Fruit fly (Drosophila melanogaster) Kc167 (cell line): Measurements from ENCODE around the gene CG14882.

Experiments
- Myc ChIP-seq: fragments of >200 bp; optimal IDR thresholded peaks from 2 replicates; lab custom pipeline; 2017; ENCODE audit warnings: missing external identifiers
- Sin3A ChIP-seq: fragments of >200 bp; optimal IDR thresholded peaks from 2 replicates; lab custom pipeline; 2018; ENCODE audit warnings: missing external identifiers
- h ChIP-seq: fragments of >200 bp; optimal IDR thresholded peaks from 3 replicates; lab custom pipeline; 2018; ENCODE audit warnings: missing external identifiers
- insv ChIP-seq: fragments of >200 bp; optimal IDR thresholded peaks from 3 replicates; lab custom pipeline; 2018; ENCODE audit warnings: missing external identifiers
- psq ChIP-seq: fragments of >200 bp; optimal IDR thresholded peaks from 2 replicates; lab custom pipeline; 2017; ENCODE audit warnings: missing external identifiers
- ttk ChIP-seq: sonication (Bioruptor generic); optimal IDR thresholded peaks from 2 replicates; lab custom pipeline; 2017; ENCODE audit warnings: missing external identifiers

CG14882 gene

DNA sequence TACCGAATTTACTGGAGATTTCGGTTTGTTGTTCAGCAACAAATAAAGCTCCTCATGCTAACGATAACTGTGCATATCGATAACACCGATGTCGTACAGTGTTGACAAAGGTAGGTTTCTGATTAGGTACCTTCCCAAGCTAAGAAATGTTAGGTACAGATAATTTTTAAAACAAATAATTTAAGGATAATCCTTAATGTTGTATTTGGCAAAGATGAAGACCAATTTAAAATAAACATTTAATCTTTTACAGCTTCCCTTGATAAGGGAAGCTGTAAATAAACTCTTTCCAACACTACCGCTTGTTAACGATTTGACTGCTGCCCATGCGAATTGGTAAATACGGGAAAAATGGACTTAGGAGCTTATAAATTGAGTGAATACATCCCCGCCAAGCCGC lies at the start of gene CG14882, which contains the start of gene Ttc1:
TSS of gene CG14882 (plus strand) at position 271 of the 400 bp plus-strand sequence.
TSS of gene Ttc1 (minus strand) at position 71 of the 400 bp plus-strand sequence.
- TF ChIP-seq ttk (lab: Kevin White, UChicago) (no peak), Sin3A (no peak), Myc (lab: Kevin White, UChicago) (no peak), psq (lab: Kevin White, UChicago) (no peak)

DNA sequence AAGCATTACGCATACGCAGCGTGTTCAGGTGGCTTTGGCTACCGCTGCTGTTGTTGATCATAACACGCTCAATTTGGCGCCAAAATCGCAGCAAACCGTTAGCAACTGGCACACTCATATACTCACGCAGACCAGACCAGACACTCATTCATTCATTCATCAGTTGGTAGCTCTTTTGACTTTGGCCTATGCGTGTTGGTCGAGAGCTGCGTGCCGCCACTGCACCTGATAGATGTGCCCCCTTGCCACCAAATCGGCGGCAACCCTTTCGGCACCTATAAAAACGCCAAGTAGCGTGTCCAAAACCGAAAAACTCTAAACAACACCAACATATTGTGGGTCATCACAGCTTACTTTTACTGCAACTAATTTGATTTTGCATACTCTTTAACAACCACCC lies 48.5 kb upstream of the CG14882 start:
- TF ChIP-seq ttk (lab: Kevin White, UChicago) (no peak), Sin3A (no peak), insv (lab: Kevin White, UChicago) (no peak), Myc (lab: Kevin White, UChicago) (no peak), h (lab: Kevin White, UChicago) (no peak), psq (lab: Kevin White, UChicago) (no peak)

DNA sequence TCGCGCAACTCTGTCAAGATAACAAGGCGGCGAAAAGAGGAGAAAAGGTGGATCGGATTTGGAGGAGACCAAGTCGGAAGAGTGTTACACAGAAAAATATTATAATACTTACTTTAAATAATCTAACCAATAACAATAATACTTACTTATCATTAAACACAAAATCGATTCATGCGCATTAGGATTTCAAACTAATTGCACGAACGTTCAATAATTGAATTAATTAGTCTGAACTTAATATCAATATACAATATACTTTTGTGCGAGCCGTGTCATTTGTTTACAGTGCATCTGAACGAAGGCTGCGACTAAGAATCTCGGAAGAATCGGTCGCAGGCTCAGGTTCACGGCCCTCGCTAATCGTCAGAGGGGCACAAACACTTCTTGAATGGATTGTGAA lies 47.6 kb upstream of the CG14882 start:
- TF ChIP-seq insv (lab: Kevin White, UChicago) (no peak), ttk (lab: Kevin White, UChicago) (no peak), psq (lab: Kevin White, UChicago) (no peak), Sin3A (no peak), h (lab: Kevin White, UChicago) (no peak), Myc (lab: Kevin White, UChicago) (no peak)

DNA sequence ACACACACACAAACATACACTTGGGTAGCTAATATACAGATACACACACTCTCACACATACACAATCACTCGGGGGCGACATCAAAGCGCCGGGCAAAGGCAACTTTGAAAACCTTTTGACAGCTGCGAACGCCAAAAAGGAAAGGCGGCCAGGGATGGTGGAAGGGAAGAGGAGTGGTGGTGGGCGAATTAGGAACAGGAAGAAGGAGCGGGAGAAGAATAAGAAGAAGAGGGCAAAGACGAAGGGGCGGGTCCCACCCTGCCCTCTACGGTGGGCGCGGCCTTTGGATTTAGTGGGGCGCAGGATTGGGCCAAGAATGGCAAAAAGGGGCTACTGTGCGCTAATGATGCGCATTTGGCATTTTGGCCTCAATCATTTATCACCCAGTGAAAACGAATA lies 46.4 kb upstream of the CG14882 start:
- no peak for TF ChIP-seq Myc (lab: Kevin White, UChicago)
- no peak for TF ChIP-seq psq (lab: Kevin White, UChicago)
- no peak for TF ChIP-seq ttk (lab: Kevin White, UChicago)
- no peak for TF ChIP-seq h (lab: Kevin White, UChicago)
- no peak for TF ChIP-seq insv (lab: Kevin White, UChicago)
- no peak for TF ChIP-seq Sin3A

DNA sequence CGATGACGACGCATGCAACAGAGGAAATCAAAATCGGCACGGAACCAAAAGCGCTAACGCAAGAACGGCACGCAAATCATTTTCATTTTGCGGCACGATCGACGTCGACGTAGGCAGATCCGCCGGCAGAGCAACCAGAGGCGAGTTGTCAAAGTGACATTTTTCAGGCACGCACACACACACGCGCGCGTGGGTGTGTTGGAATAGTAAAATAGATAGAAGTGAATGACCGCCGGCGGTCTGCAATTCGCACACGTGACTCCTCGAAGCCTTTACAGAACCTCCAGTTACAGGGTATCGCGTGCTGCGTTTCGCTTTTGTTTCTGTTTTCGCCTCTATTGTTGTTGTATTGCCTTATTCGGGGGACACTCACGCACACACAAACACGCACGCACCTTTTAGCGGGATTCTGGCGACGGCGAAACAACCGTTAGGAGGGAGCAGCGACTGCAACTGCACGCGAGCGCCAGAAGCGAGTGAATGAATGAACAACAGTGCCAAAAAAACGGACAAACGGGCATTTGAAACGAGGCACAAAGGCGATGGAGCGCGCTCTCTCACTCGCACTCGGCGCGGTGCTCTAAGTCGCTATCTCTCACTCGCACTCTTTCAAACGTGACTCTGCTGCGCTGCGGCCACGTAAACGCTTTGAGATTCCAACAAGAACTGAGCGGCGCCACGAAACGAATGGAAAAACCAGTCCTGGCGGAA lies 39.8 kb upstream of the CG14882 start, which contains the start of gene ss:
TSS of gene ss (minus strand) at position 668 of the 711 bp plus-strand sequence.
- TF ChIP-seq Sin3A (no peak), insv (lab: Kevin White, UChicago) (no peak), Myc (lab: Kevin White, UChicago) (no peak)

DNA sequence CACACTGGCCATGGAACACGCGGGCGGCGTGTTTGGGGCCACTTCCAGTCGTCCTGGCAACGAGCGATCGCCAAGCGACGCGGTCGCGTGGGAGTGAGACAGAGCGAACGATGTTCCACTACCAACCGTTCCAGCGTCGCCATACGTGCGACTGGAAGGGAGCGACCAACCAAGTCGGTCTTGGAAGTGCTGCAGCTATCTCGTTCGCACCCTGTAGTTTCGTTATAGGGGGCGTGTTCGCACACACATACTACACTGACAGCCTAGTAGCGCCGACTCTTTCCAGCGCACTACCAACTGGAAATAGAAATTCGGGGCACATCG lies 39.3 kb upstream of the CG14882 start:
- TF ChIP-seq insv (lab: Kevin White, UChicago), result no peak
- TF ChIP-seq Myc (lab: Kevin White, UChicago), result no peak
- no peak for TF ChIP-seq h (lab: Kevin White, UChicago)
- no peak for TF ChIP-seq psq (lab: Kevin White, UChicago)
- TF ChIP-seq Sin3A, result no peak
- TF ChIP-seq ttk (lab: Kevin White, UChicago), result no peak

DNA sequence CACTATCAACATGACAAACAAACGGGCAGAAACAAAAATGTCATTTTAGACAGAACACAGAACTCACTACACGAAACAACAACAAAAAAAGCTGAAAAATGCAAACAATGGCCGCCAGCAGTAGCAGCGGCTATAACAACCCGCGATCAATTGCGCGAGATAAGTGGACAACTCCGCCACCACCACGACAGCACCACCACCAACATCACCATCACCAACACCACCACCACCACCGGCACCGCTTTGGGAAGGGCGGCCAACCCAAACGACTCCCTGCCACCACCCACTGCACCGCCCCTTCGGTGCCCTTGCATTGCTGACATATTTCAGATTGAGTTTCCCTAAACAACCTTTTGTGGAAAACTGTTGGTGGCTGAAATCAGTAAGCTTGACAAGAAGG lies 36.4 kb upstream of the CG14882 start:
- no peak for TF ChIP-seq ttk (lab: Kevin White, UChicago)
- no peak for TF ChIP-seq Sin3A
- TF ChIP-seq insv (lab: Kevin White, UChicago), result no peak
- no peak for TF ChIP-seq h (lab: Kevin White, UChicago)
- TF ChIP-seq Myc (lab: Kevin White, UChicago), result no peak
- TF ChIP-seq psq (lab: Kevin White, UChicago), result no peak

DNA sequence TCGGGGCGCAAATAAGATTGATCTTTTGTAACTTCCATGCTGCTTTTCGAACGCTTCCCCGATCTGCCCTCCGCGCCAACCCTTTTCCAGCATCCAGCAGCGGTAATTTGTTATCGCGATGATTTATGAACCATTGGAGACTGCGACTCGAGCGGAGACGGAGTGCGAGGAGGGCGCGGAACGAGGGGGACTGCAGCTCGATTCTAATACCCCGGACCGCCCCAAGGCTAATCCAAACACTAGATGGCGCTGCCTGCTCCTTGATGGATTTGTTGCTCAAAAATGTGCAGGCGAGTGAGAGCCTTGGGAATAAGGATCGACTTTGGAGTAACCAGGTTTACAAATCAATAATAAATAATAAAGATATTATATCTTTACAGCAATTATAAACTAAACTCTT lies 34.6 kb upstream of the CG14882 start:
- TF ChIP-seq Sin3A (no peak), psq (lab: Kevin White, UChicago) (no peak), ttk (lab: Kevin White, UChicago) (no peak), h (lab: Kevin White, UChicago) (no peak), Myc (lab: Kevin White, UChicago) (no peak), insv (lab: Kevin White, UChicago) (no peak)

DNA sequence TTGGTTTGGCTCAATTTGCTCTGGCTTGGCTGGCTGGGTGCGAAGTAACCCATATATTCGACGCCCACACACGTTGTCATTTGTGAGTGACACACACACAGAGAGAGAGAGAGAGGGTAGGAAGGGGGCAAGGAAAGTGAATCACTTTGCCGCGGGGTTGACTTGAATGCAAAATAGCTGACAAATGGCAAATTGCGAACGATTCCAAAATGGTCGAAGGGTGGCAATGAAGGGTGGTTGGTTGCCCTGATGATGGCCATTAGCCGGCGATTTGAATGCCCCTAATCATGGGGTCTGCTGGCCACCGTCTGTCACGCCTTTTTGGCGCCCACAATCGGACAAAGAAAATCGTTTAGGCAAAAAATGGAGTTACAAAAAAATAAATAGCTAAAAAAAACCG lies 32.3 kb upstream of the CG14882 start:
- TF ChIP-seq Sin3A, result no peak
- no peak for TF ChIP-seq Myc (lab: Kevin White, UChicago)
- no peak for TF ChIP-seq ttk (lab: Kevin White, UChicago)
- TF ChIP-seq h (lab: Kevin White, UChicago), result no peak
- TF ChIP-seq insv (lab: Kevin White, UChicago), result no peak
- TF ChIP-seq psq (lab: Kevin White, UChicago), result no peak

DNA sequence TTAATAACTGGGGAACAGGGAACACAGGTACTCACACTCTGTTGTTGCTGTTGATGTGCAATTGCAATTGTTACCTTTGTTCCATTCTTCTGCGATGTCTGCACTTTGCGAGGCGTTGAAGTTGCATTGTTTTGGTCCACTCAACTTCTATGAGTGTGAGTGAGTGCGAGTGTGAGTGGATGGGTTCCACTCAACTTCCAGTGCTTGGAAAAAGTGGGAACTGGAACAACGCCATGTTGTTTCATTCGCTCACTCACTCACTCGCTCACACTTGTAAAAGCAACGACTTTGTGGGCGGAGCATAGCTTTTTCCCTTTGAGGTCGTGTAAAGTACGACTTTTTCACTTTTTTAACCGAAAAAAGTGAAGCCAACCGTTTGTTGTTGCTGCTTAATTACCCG lies 29.3 kb upstream of the CG14882 start:
- no peak for TF ChIP-seq Sin3A
- no peak for TF ChIP-seq insv (lab: Kevin White, UChicago)
- TF ChIP-seq Myc (lab: Kevin White, UChicago), result no peak
- no peak for TF ChIP-seq psq (lab: Kevin White, UChicago)
- no peak for TF ChIP-seq h (lab: Kevin White, UChicago)
- TF ChIP-seq ttk (lab: Kevin White, UChicago), result no peak

DNA sequence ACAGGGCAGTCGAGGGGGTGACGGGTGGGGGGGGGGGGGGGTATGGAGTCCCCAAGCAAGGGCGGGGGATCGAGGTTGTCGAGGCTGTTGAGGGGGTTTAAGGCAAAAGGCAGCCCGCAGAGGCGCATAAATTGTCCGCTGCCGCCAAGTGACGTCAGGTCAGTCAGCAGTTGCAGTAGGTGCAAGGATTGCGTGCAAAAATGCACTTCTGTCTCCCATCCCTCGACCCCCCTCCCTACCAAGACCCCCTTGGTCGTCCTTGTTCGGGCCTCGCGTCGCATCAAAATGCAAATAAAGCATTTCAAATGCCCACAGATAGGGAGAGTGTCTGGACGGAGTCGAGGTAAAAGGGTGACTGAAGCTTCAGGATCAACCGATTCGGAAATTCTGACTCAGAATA lies 26.5 kb upstream of the CG14882 start:
- TF ChIP-seq h (lab: Kevin White, UChicago) (no peak), psq (lab: Kevin White, UChicago) (no peak), Sin3A (no peak), insv (lab: Kevin White, UChicago) (no peak), ttk (lab: Kevin White, UChicago) (no peak), Myc (lab: Kevin White, UChicago) (no peak)

DNA sequence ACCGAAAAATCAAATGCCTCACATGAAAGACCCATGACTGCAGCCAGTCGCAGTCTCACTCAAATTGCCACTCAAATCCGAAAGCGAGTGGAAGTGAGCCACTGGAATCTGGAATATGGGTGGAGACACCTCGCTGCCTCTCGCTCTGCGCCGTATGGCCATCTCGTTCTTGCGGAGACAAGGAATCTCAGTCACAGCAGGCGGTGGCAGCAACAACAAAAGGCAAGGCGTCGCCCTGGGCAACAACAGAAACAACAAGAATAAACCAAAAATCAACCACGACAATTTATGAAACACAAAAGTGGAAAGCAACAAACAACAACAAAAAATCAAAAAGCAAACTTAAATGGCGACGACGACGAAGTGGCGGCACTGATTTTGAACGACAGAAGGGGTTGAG lies 19.7 kb upstream of the CG14882 start:
- TF ChIP-seq h (lab: Kevin White, UChicago) (no peak), insv (lab: Kevin White, UChicago) (no peak), Myc (lab: Kevin White, UChicago) (no peak), psq (lab: Kevin White, UChicago) (no peak), Sin3A (no peak), ttk (lab: Kevin White, UChicago) (no peak)
